Fruit fly (Drosophila melanogaster) whole organism, adult: ENCODE results near the gene Sec5.

ENCODE experiments used
- CG11617 ChIP-seq: fragments of 200-800 bp; sonication (Bioruptor generic); optimal IDR thresholded peaks from 2 replicates; lab custom pipeline; 2017; ENCODE audit warnings: mild to moderate bottlenecking, missing biosample characterization, missing genetic modification reagents, missing genetic modification characterization
- CG12768 ChIP-seq: fragments of 200-800 bp; sonication (Bioruptor generic); optimal IDR thresholded peaks from 2 replicates; lab custom pipeline; 2017; ENCODE audit warnings: missing biosample characterization, missing genetic modification characterization, mild to moderate bottlenecking, moderate library complexity, missing genetic modification reagents
- CG14711 ChIP-seq: fragments of 200-800 bp; sonication (Bioruptor generic); optimal IDR thresholded peaks from 2 replicates; lab custom pipeline; 2018; ENCODE audit warnings: missing biosample characterization, mild to moderate bottlenecking, missing genetic modification characterization, moderate library complexity
- CG1620 ChIP-seq: fragments of 200-800 bp; sonication (Bioruptor generic); optimal IDR thresholded peaks from 2 replicates; lab custom pipeline; 2016; ENCODE audit warnings: missing biosample characterization, missing genetic modification characterization
- CG33017 ChIP-seq: fragments of 200-800 bp; sonication (Bioruptor generic); optimal IDR thresholded peaks from 2 replicates; lab custom pipeline; 2018; ENCODE audit warnings: missing biosample characterization, mild to moderate bottlenecking, missing genetic modification characterization, moderate library complexity
- CG5204 ChIP-seq: fragments of 200-800 bp; sonication (Bioruptor generic); optimal IDR thresholded peaks from 2 replicates; lab custom pipeline; 2016; ENCODE audit warnings: missing biosample characterization, missing genetic modification characterization
- CG7045 ChIP-seq: fragments of 200-800 bp; sonication (Bioruptor generic); optimal IDR thresholded peaks from 2 replicates; lab custom pipeline; 2017; ENCODE audit warnings: missing biosample characterization, mild to moderate bottlenecking, missing genetic modification characterization
- CG7101 ChIP-seq: fragments of 200-800 bp; sonication (Bioruptor generic); optimal IDR thresholded peaks from 2 replicates; lab custom pipeline; 2018; ENCODE audit warnings: missing biosample characterization, mild to moderate bottlenecking, missing genetic modification characterization, moderate library complexity
- Clk ChIP-seq: fragments of 200-800 bp; sonication (Bioruptor generic); optimal IDR thresholded peaks from 2 replicates; lab custom pipeline; 2017; ENCODE audit warnings: missing biosample characterization, missing genetic modification characterization
- Crg-1 ChIP-seq: fragments of 200-800 bp; sonication (Bioruptor generic); optimal IDR thresholded peaks from 2 replicates; lab custom pipeline; 2016; ENCODE audit warnings: missing biosample characterization, missing genetic modification characterization
- Hr96 ChIP-seq: fragments of 200-800 bp; sonication (Bioruptor generic); optimal IDR thresholded peaks from 2 replicates; lab custom pipeline; 2016; ENCODE audit warnings: missing biosample characterization, missing genetic modification characterization
- Mnt ChIP-seq: fragments of 200-800 bp; sonication (Bioruptor generic); optimal IDR thresholded peaks from 2 replicates; lab custom pipeline; 2016; ENCODE audit warnings: missing biosample characterization, mild to moderate bottlenecking, missing genetic modification characterization
- bab1 ChIP-seq: fragments of 200-800 bp; sonication (Bioruptor generic); optimal IDR thresholded peaks from 3 replicates; lab custom pipeline; 2019; ENCODE audit warnings: missing biosample characterization, mild to moderate bottlenecking, missing genetic modification characterization, moderate library complexity
- cic ChIP-seq: fragments of 200-800 bp; sonication (Bioruptor generic); optimal IDR thresholded peaks from 2 replicates; lab custom pipeline; 2017; ENCODE audit warnings: missing biosample characterization, mild to moderate bottlenecking, missing genetic modification characterization, moderate library complexity
- cnc ChIP-seq, 2 experiments: fragments of >200 bp; optimal IDR thresholded peaks; 2 replicates each; lab custom pipeline; 2017
- kay ChIP-seq: fragments of 200-800 bp; sonication (Bioruptor generic); peaks from one replicate; lab custom pipeline; 2016; ENCODE audit warnings: missing biosample characterization, missing genetic modification characterization, borderline replicate concordance
- ovo ChIP-seq: fragments of 200-800 bp; sonication (Bioruptor generic); optimal IDR thresholded peaks from 2 replicates; lab custom pipeline; 2016; ENCODE audit warnings: missing biosample characterization, missing genetic modification characterization
- pad ChIP-seq: fragments of 200-800 bp; sonication (Bioruptor generic); optimal IDR thresholded peaks from 3 replicates; lab custom pipeline; 2017; ENCODE audit warnings: missing biosample characterization, missing genetic modification characterization, mild to moderate bottlenecking, moderate library complexity, missing genetic modification reagents
- tj ChIP-seq: fragments of 200-800 bp; sonication (Bioruptor generic); optimal IDR thresholded peaks from 3 replicates; lab custom pipeline; 2017; ENCODE audit warnings: missing biosample characterization, mild to moderate bottlenecking, missing genetic modification characterization, moderate library complexity
- toe ChIP-seq: fragments of 200-800 bp; sonication (Bioruptor generic); optimal IDR thresholded peaks from 2 replicates; lab custom pipeline; 2016; ENCODE audit warnings: missing biosample characterization, missing genetic modification characterization

Gene Sec5

DNA sequence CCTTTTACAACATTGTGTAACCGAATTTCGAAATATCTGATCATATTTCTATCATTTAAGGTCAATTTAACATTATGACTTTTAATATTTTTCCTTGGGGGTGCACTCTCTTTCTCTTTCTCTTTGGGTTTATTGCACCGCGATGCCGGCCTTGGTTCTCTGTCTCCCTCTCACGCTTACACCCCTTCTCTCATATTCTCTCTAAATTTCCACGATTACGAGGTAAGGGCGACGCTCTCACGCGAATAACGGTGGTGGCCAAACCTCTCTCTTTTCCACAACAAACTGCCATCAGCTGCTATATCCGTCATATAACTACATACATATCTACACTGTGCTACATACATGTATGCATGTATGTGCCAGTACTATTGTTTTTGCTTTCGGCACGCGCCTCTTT is 31.2 kb upstream of the Sec5 start:
- TF ChIP-seq Crg-1 (GFP tag; lab: Kevin White, UChicago) (no peak), CG14711 (tag; lab: Kevin White, UChicago) (no peak), Hr96 (GFP tag; lab: Kevin White, UChicago) (no peak), Clk (GFP tag; lab: Kevin White, UChicago) (no peak), CG7045 (GFP tag; lab: Kevin White, UChicago) (no peak), ovo (GFP tag; lab: Kevin White, UChicago) (no peak), kay (no peak), Mnt (GFP tag; lab: Kevin White, UChicago) (no peak), toe (GFP tag; lab: Kevin White, UChicago) (no peak), tj (GFP tag; lab: Kevin White, UChicago) (no peak), CG11617 (GFP tag; lab: Kevin White, UChicago) (no peak), cnc (optimal IDR thresholded peaks at IDR 0.05; lab: Kevin White, UChicago) (no peak), bab1 (GFP tag; lab: Kevin White, UChicago) (no peak), CG1620 (no peak), cic (GFP tag; lab: Kevin White, UChicago) (no peak), CG5204 (no peak), pad (no peak), CG7101 (tag; lab: Kevin White, UChicago) (no peak), CG12768 (GFP tag; lab: Kevin White, UChicago) (no peak)

DNA sequence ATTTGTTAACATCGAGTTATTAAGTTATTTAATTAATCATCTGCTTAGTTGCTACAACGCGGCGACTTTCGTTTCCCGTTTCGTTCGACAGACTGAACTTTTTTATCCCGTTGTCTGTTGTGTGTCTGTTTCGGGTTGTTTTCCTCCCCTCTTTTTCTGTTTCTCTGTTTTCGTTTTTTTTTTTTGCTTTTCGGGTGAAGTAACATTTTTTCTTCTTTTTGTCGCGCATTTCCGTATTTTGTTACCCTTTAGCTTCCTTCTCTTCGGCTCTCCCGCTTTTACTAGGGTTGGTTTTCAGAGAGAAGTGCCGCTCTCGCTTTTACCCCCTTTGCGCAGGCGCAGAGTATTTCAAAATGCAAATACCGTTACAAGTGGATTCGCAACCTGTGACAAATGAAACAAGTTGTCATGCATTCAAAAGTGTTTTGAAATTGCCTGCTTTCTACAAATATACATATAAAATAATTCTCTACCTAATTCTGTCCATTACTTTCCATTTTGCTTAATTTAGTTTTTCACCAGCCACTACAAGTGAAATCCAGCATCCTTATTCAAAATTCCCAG is 30.4 kb upstream of the Sec5 start, which contains the start of gene Pgant2:
TSS of gene Pgant2 (minus strand) at position 51 of the 564 bp plus-strand sequence.
- TF ChIP-seq CG33017 (tag; lab: Kevin White, UChicago) (no peak), pad (no peak), kay (no peak)

DNA sequence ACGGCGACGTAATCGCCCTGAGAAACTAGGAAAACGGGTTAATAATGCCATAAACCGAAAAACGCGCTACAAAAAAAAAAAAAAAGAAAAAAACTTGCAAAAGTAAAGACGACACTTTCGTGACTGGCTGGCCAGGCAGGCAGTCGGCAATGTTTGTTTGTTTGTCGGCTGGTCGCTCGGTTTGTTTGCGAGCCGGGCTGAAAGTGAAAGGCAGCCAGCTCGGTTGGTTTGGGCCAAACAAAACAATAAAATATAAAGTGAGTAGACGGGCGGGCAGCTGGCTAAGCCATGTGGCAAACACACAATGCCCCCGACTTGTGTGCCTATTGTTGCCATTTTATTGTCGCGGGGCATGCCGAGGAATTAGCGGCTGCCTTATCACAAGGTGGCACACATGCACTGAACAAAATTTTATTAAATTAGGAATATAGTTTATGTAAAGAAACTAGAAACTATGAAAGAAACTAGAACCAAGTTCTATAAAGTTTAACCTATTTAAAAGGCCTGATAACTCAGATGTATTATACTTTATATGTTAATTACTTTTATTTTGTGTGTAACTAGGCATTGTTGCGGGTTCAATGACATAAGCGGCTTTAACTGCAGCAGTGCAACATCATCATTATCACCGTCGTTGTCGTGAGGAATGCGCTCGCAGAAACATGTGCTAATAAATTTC is 28.5 kb upstream of the Sec5 start:
- TF ChIP-seq CG1620 (no peak), CG33017 (tag; lab: Kevin White, UChicago) (no peak), Crg-1 (GFP tag; lab: Kevin White, UChicago) (no peak), cic (GFP tag; lab: Kevin White, UChicago) (no peak), CG7101 (tag; lab: Kevin White, UChicago) (no peak), bab1 (GFP tag; lab: Kevin White, UChicago) (no peak), CG14711 (tag; lab: Kevin White, UChicago) (no peak), CG5204 (no peak), CG11617 (GFP tag; lab: Kevin White, UChicago) (no peak), pad (no peak)

DNA sequence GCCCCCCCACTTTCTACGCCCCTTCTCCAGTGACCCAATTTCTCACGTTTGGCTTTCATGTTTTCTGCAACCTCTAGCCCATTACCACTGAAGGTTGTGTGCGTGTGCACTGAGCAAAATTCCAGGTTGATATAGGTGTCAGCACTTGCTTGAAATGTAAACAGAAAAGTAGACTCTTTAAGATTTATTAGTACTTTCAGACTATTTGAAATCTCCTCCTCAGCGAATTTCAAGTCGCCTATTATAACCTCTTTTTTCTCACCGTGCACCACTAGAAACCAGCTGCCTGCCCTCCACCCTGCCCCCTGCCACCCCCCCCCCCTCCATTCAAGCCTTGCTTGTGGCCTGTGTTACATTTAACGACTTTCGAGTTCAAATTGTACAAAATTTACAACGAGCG is 22.0 kb upstream of the Sec5 start:
- TF ChIP-seq CG14711 (tag; lab: Kevin White, UChicago) (no peak), cic (GFP tag; lab: Kevin White, UChicago) (no peak), CG7045 (GFP tag; lab: Kevin White, UChicago) (no peak), Clk (GFP tag; lab: Kevin White, UChicago) (no peak), pad (no peak), Hr96 (GFP tag; lab: Kevin White, UChicago) (no peak), CG33017 (tag; lab: Kevin White, UChicago) (no peak), CG7101 (tag; lab: Kevin White, UChicago) (no peak), Crg-1 (GFP tag; lab: Kevin White, UChicago) (no peak), CG12768 (GFP tag; lab: Kevin White, UChicago) (no peak), kay (no peak), ovo (GFP tag; lab: Kevin White, UChicago) (no peak), cnc (optimal IDR thresholded peaks at IDR 0.05; lab: Kevin White, UChicago) (no peak), CG11617 (GFP tag; lab: Kevin White, UChicago) (no peak), toe (GFP tag; lab: Kevin White, UChicago) (no peak), Mnt (GFP tag; lab: Kevin White, UChicago) (no peak), bab1 (GFP tag; lab: Kevin White, UChicago) (no peak)

DNA sequence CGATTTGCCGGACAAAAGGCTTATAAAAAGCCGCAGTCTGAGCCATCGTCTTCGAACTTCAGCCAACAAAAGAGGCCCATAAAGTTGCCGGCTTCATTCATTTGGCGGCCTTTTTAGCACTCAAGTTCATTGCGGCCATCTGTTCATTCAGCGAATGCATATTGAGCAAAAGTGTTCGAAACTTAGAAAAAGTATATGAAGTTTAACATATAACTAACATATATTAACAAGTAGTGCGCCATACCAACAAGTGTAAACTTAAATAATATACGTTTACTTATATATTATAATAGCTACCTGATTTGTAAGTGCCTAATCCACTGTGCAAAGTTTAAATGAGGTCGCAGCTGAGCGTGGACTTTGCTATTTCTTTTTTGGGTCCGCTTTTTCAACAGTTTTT is 20.8 kb upstream of the Sec5 start:
- TF ChIP-seq bab1 (GFP tag; lab: Kevin White, UChicago) (no peak), Clk (GFP tag; lab: Kevin White, UChicago) (no peak), CG5204 (no peak), CG7101 (tag; lab: Kevin White, UChicago) (no peak), toe (GFP tag; lab: Kevin White, UChicago) (no peak), CG7045 (GFP tag; lab: Kevin White, UChicago) (no peak), ovo (GFP tag; lab: Kevin White, UChicago) (no peak), tj (GFP tag; lab: Kevin White, UChicago) (no peak), pad (no peak), CG14711 (tag; lab: Kevin White, UChicago) (no peak), CG33017 (tag; lab: Kevin White, UChicago) (no peak), CG12768 (GFP tag; lab: Kevin White, UChicago) (no peak)

DNA sequence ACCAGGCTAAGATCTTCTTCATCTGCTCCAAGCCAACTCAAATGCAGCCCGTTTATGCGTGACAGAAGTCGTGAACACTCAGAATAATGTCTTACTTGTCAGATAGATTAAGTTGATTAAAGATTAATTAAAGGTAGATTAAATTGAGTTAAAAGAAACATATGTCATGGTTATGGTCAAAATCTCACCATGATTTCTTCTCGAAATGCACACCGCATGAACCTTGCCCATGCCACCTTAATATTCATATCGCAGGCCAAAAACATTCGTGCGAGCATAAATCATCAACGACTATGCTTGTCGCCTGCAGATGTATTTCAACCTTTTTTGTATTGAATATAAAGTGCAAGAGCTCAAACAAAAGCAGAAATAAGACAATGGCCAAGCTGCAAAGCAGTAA is 20.0 kb upstream of the Sec5 start:
- peak; percentile 3 for TF ChIP-seq CG14711 (tag; lab: Kevin White, UChicago)
- TF ChIP-seq ovo (GFP tag; lab: Kevin White, UChicago): no peak
- TF ChIP-seq pad: no peak
- TF ChIP-seq CG12768 (GFP tag; lab: Kevin White, UChicago): no peak
- no peak for TF ChIP-seq CG7045 (GFP tag; lab: Kevin White, UChicago)
- no peak for TF ChIP-seq Clk (GFP tag; lab: Kevin White, UChicago)
- peak; percentile 25 for TF ChIP-seq CG33017 (tag; lab: Kevin White, UChicago)
